Fruit fly (Drosophila melanogaster): ENCODE results near the gene oc.

oc gene

dm6 chrX:8677434-8677833 lies 27.0 kb upstream of the oc start (continued):
- TF ChIP-seq zfh1 (GFP tag; IDR thresholded peaks at IDR 0.05), result peak; percentile 54; the same call in 2 of the 3 replicates
- no peak for TF ChIP-seq Neu2 (GFP tag; optimal IDR thresholded peaks at IDR 0.05; ENCODE audit: borderline replicate concordance)
- no peak for TF ChIP-seq CG34422 (GFP tag; IDR thresholded peaks at IDR 0.05)
- no peak for TF ChIP-seq CG9437 (GFP tag; optimal IDR thresholded peaks at IDR 0.05)
- TF ChIP-seq CG17912 (GFP tag; optimal IDR thresholded peaks at IDR 0.05), result no peak
- TF ChIP-seq Oaz (GFP tag; IDR thresholded peaks at IDR 0.05), result no peak
- no peak for TF ChIP-seq slbo (GFP tag; IDR thresholded peaks at IDR 0.05)
- no peak for TF ChIP-seq CG4854 (GFP tag; optimal IDR thresholded peaks at IDR 0.05)
- no peak for TF ChIP-seq maf-S (GFP tag; optimal IDR thresholded peaks at IDR 0.05)
- peak; percentile 98 for TF ChIP-seq sens (GFP tag)
- no peak for TF ChIP-seq HLHmδ (GFP tag; optimal IDR thresholded peaks at IDR 0.05)
- no peak for TF ChIP-seq CG12219 (GFP tag; optimal IDR thresholded peaks at IDR 0.05)
- TF ChIP-seq CG18764 (GFP tag; optimal IDR thresholded peaks at IDR 0.05), result no peak
- no peak for TF ChIP-seq CG9727 (GFP tag; optimal IDR thresholded peaks at IDR 0.05)
- TF ChIP-seq Asciz (GFP tag; optimal IDR thresholded peaks at IDR 0.05), result no peak
- no peak for TF ChIP-seq CG12391 (tag; optimal IDR thresholded peaks at IDR 0.05)
- TF ChIP-seq CG12104 (GFP tag; optimal IDR thresholded peaks at IDR 0.05), result no peak
- no peak for TF ChIP-seq CG2889 (GFP tag; IDR thresholded peaks at IDR 0.05)
- no peak for TF ChIP-seq CG16815 (GFP tag; optimal IDR thresholded peaks at IDR 0.05)
- TF ChIP-seq btn (GFP tag; optimal IDR thresholded peaks at IDR 0.05), result no peak
- no peak for TF ChIP-seq CG4707 (GFP tag; optimal IDR thresholded peaks at IDR 0.05)
- TF ChIP-seq phol (tag; optimal IDR thresholded peaks at IDR 0.05), result no peak
- TF ChIP-seq Mrtf (GFP tag; IDR thresholded peaks at IDR 0.05), result no peak
- no peak for TF ChIP-seq sens-2 (GFP tag; IDR thresholded peaks at IDR 0.05)
- no peak for TF ChIP-seq CG34224 (GFP tag; IDR thresholded peaks at IDR 0.05; ENCODE audit: partially characterized antibody)
- TF ChIP-seq pb (GFP tag; optimal IDR thresholded peaks at IDR 0.05), result peak; percentile 24
- no peak for TF ChIP-seq gfzf (GFP tag; optimal IDR thresholded peaks at IDR 0.05)
- TF ChIP-seq CG4820 (GFP tag; optimal IDR thresholded peaks at IDR 0.05), result no peak
- no peak for TF ChIP-seq CG1832 (GFP tag; optimal IDR thresholded peaks at IDR 0.05)
- no peak for TF ChIP-seq HLH54F (GFP tag; optimal IDR thresholded peaks at IDR 0.05)
- TF ChIP-seq ewg (GFP tag; optimal IDR thresholded peaks at IDR 0.05), result no peak
- no peak for TF ChIP-seq ab (GFP tag; optimal IDR thresholded peaks at IDR 0.05)
- TF ChIP-seq ATbp (GFP tag; optimal IDR thresholded peaks at IDR 0.05), result no peak
- no peak for TF ChIP-seq crp (GFP tag; optimal IDR thresholded peaks at IDR 0.05)
- no peak for TF ChIP-seq CHES-1-like (GFP tag; optimal IDR thresholded peaks at IDR 0.05)
- no peak for TF ChIP-seq yki (optimal IDR thresholded peaks at IDR 0.05)
- TF ChIP-seq CG6254 (GFP tag; optimal IDR thresholded peaks at IDR 0.05), result no peak
- TF ChIP-seq vvl (GFP tag; IDR thresholded peaks at IDR 0.05), result no peak
- no peak for TF ChIP-seq H2.0 (GFP tag; IDR thresholded peaks at IDR 0.05)
- TF ChIP-seq sim (GFP tag; IDR thresholded peaks at IDR 0.05), result no peak
- TF ChIP-seq Nf-YB (GFP tag; optimal IDR thresholded peaks at IDR 0.05), result no peak
- TF ChIP-seq CG8388 (GFP tag; optimal IDR thresholded peaks at IDR 0.05), result no peak
- TF ChIP-seq CG11247 (GFP tag; IDR thresholded peaks at IDR 0.05), result no peak
- no peak for TF ChIP-seq nerfin-1 (tag; optimal IDR thresholded peaks at IDR 0.05)
- no peak for TF ChIP-seq abd-A (tag; optimal IDR thresholded peaks at IDR 0.05)
- TF ChIP-seq CG14710 (tag; optimal IDR thresholded peaks at IDR 0.05), result no peak
- TF ChIP-seq fru (optimal IDR thresholded peaks at IDR 0.05), result no peak
- TF ChIP-seq YL-1 (GFP tag; optimal IDR thresholded peaks at IDR 0.05), result no peak
- no peak for TF ChIP-seq odd (GFP tag; optimal IDR thresholded peaks at IDR 0.05)
- TF ChIP-seq sr (GFP tag; IDR thresholded peaks at IDR 0.05), result no peak
- no peak for TF ChIP-seq CG11456 (GFP tag; IDR thresholded peaks at IDR 0.05)
- no peak for TF ChIP-seq Fer2 (tag; optimal IDR thresholded peaks at IDR 0.05)
